Fruit fly (Drosophila melanogaster): ENCODE measurements around the gene Lamtor5.

The Lamtor5 gene

dm6 chrX:1823883-1824609, 34.7 kb downstream of the Lamtor5 start:
- TF ChIP-seq h (optimal IDR thresholded peaks at IDR 0.05) (no peak), psq (optimal IDR thresholded peaks at IDR 0.05) (no peak), insv (optimal IDR thresholded peaks at IDR 0.05) (no peak), Sin3A (optimal IDR thresholded peaks at IDR 0.05) (no peak)

dm6 chrX:1822281-1822680, 36.5 kb downstream of the Lamtor5 start, which contains the start of gene CG14811:
CG14811 (minus strand) TSS chrX:1822381.
- TF ChIP-seq psq (optimal IDR thresholded peaks at IDR 0.05) (no peak), Myc (optimal IDR thresholded peaks at IDR 0.05) (no peak), ttk (optimal IDR thresholded peaks at IDR 0.05) (no peak), Sin3A (optimal IDR thresholded peaks at IDR 0.05) (no peak)

dm6 chrX:1821039-1821438, 37.7 kb downstream of the Lamtor5 start:
- TF ChIP-seq Sin3A (optimal IDR thresholded peaks at IDR 0.05) (no peak), psq (optimal IDR thresholded peaks at IDR 0.05) (no peak), Myc (optimal IDR thresholded peaks at IDR 0.05) (no peak)

dm6 chrX:1820241-1820640, 38.5 kb downstream of the Lamtor5 start, which contains the start of gene CG14810:
CG14810 (minus strand) TSS chrX:1820341.
- no peak for TF ChIP-seq Sin3A (optimal IDR thresholded peaks at IDR 0.05)
- TF ChIP-seq psq (optimal IDR thresholded peaks at IDR 0.05): no peak
- no peak for TF ChIP-seq h (optimal IDR thresholded peaks at IDR 0.05)
- TF ChIP-seq ttk (optimal IDR thresholded peaks at IDR 0.05): no peak
- no peak for TF ChIP-seq Myc (optimal IDR thresholded peaks at IDR 0.05)
- TF ChIP-seq insv (optimal IDR thresholded peaks at IDR 0.05): no peak

- TF ChIP-seq h (optimal IDR thresholded peaks at IDR 0.05) (no peak), insv (optimal IDR thresholded peaks at IDR 0.05) (no peak), psq (optimal IDR thresholded peaks at IDR 0.05) (no peak), ttk (optimal IDR thresholded peaks at IDR 0.05) (no peak), Sin3A (optimal IDR thresholded peaks at IDR 0.05) (no peak), Myc (optimal IDR thresholded peaks at IDR 0.05) (no peak)
Observed at dm6 chrX:1819026-1819425, 39.7 kb downstream of the Lamtor5 start.

dm6 chrX:1811173-1811572, 47.6 kb downstream of the Lamtor5 start:
- TF ChIP-seq Myc (optimal IDR thresholded peaks at IDR 0.05) (no peak), insv (optimal IDR thresholded peaks at IDR 0.05) (no peak)
